Worm (Caenorhabditis elegans) whole organism, L1 larva: ENCODE data around the gene M162.5.

Experiments
- C16A3.4 ChIP-seq: fragments of 150-350 bp; optimal IDR thresholded peaks from 2 replicates; lab custom pipeline; 2014; ENCODE audit warnings: missing biosample characterization, missing genetic modification characterization
- Y116A8C.19 ChIP-seq: sonication (generic microtip); optimal IDR thresholded peaks from 2 replicates; lab custom pipeline; 2016; ENCODE audit warnings: missing compliant biosample characterization, missing genetic modification characterization, borderline replicate concordance
- ama-1 ChIP-seq: fragments of 150-350 bp; optimal IDR thresholded peaks from 2 replicates; lab custom pipeline; 2014
- lin-13 ChIP-seq: fragments of 150-350 bp; optimal IDR thresholded peaks from 2 replicates; lab custom pipeline; 2014; ENCODE audit warnings: missing biosample characterization, missing genetic modification reagents, missing genetic modification characterization
- lin-39 ChIP-seq: fragments of 150-350 bp; optimal IDR thresholded peaks from 2 replicates; lab custom pipeline; 2014; ENCODE audit warnings: missing biosample characterization, missing genetic modification reagents, missing genetic modification characterization
- mdl-1 ChIP-seq, 2 experiments: fragments of 150-350 bp; optimal IDR thresholded peaks; 2 replicates each; lab custom pipeline; 2014 to 2017; ENCODE audit warnings: missing biosample characterization in 2 of 2, missing genetic modification characterization in 2 of 2, inconsistent platforms in 1 of 2
- nhr-12 ChIP-seq: sonication (generic microtip); optimal IDR thresholded peaks from 2 replicates; lab custom pipeline; 2017; ENCODE audit warnings: missing biosample characterization, missing genetic modification characterization
- nhr-47 ChIP-seq: sonication (generic microtip); optimal IDR thresholded peaks from 2 replicates; lab custom pipeline; 2016; ENCODE audit warnings: mild to moderate bottlenecking, missing genetic modification characterization, moderate library complexity, missing compliant biosample characterization
- nhr-76 ChIP-seq: sonication (generic microtip); optimal IDR thresholded peaks from 2 replicates; lab custom pipeline; 2017; ENCODE audit warnings: missing biosample characterization, missing genetic modification characterization
- skn-1 ChIP-seq: fragments of 150-350 bp; optimal IDR thresholded peaks from 2 replicates; lab custom pipeline; 2014; ENCODE audit warnings: missing biosample characterization, missing genetic modification characterization
- sptf-1 ChIP-seq: fragments of 150-350 bp; optimal IDR thresholded peaks from 2 replicates; lab custom pipeline; 2014; ENCODE audit warnings: missing biosample characterization, missing genetic modification characterization
- ztf-11 ChIP-seq, 2 experiments: sonication (generic microtip); optimal IDR thresholded peaks; 2 replicates each; lab custom pipeline; 2016 to 2017; ENCODE audit warnings: missing genetic modification characterization in 2 of 2, missing biosample characterization in 1 of 2, missing compliant biosample characterization in 1 of 2

DNA sequence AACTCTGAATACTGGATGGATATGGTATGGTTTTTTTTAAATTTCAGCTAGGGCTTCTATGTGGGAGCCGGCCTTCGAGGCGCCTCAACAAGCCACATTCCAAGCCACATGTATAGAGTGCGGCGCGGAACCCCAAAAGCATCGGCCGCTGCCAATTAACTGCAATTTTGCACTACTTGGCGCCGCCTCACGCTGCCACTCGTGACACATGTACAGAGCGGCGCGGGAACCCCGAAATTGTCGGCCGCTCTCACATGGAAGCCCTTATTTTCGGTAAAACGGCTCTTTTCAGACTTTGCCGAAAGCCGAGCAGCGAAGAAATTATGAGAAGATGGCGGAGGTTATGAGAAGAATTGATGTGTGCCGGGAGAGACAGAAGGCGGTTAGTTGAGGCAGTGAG, 17.1 kb upstream of the M162.5 start:
- TF ChIP-seq ama-1 (lab: Kevin White, UChicago) = no peak
- TF ChIP-seq nhr-47 (tag; lab: Kevin White, UChicago) = no peak
- no peak for TF ChIP-seq sptf-1 (tag; lab: Kevin White, UChicago)
- TF ChIP-seq nhr-76 (tag; lab: Kevin White, UChicago) = no peak
- TF ChIP-seq nhr-12 (tag; lab: Kevin White, UChicago) = no peak
- no peak for TF ChIP-seq ztf-11 (tag; optimal IDR thresholded peaks at IDR 0.05; lab: Kevin White, UChicago)
- no peak for TF ChIP-seq lin-13 (GFP tag; lab: Kevin White, UChicago)
- no peak for TF ChIP-seq mdl-1 (tag; optimal IDR thresholded peaks at IDR 0.05; lab: Kevin White, UChicago)
- no peak for TF ChIP-seq skn-1
- TF ChIP-seq lin-39 = no peak
- no peak for TF ChIP-seq C16A3.4 (tag; lab: Kevin White, UChicago)
- no peak for TF ChIP-seq Y116A8C.19 (tag; lab: Kevin White, UChicago)
